Worm (Caenorhabditis elegans): ENCODE data around the gene T13F2.4.

DNA sequence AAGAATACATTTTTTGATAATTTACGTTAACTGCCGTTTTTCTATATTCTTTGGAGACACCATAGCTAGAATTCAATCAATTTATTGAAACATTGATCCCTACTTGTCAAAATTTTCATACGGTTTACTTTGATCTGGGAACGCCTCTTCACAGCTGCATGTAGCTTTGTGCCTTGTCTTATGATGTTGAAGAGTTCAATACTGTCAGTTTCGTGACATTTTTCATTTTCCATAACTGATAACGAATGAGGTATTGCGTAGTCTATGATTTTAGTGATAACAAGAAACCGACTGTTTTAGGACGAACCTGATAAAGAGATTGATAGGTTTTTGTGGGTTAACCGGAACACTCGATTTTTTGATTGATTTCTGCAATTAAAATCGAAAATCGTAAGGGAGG lies 11.8 kb downstream of the T13F2.4 start:
- TF ChIP-seq ceh-36 (tag; optimal IDR thresholded peaks at IDR 0.05) (no peak), flt-1 (GFP tag; IDR thresholded peaks at IDR 0.05) (no peak), ama-1 (optimal IDR thresholded peaks at IDR 0.05) (no peak)
